Fruit fly (Drosophila melanogaster): Measurements from ENCODE around the gene Aplip1.

Aplip1 gene

DNA sequence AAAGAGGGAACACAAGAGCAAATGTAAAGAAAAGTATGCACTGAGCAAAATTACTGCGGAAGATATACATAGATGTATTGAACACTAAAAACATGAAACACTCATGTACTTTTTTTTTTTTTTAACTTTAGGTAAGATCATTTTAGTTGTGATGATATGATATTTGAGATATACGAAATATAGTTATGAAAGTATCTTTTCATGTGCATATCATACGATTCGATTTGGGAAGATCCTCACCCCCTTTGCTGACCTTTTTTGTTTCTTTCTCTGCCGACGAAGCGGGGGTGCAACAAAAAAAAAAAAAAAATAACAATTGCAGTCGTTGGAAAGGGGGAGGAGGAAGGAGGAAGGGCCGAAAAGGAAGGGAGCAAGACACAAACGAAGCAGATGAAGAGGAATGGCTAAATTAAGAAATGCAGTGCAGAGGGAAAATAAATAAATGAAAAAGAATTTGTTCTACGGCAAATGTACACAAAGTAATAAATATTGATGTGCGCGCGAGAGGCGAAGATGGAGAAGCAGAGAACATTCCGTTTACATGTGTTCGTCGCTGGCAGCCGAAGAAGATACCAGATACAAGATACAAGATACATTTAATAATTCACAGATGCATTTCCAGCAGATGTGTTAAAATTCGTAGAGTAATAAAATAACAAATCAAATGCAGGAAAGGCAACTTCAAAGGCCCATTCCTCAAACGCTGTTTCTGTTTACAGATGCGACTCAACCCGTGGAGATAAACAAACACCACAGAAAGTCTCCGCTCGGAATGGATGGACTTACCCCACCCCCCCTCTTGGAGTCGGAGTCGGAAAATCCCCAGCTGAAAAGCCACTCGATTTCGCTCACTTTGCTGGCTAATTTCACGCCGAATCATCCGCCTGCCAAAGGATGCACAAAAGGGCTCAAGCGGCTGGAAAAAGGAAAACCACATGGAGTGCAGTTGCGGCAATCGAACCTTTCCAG is 28.9 kb upstream of the Aplip1 start (continued):
- TF ChIP-seq CG15514 (GFP tag; optimal IDR thresholded peaks at IDR 0.05) (no peak), CG9609 (GFP tag; optimal IDR thresholded peaks at IDR 0.05) (peak; percentile 19), CG18262 (tag; optimal IDR thresholded peaks at IDR 0.05) (peak; percentile 77), dmrt99B (tag; optimal IDR thresholded peaks at IDR 0.05) (no peak), CG12659 (GFP tag; optimal IDR thresholded peaks at IDR 0.05) (no peak), z (GFP tag; IDR thresholded peaks at IDR 0.05) (peak; percentile 70; the same call in 2 of the 3 replicates), chn (GFP tag; optimal IDR thresholded peaks at IDR 0.05) (peak; percentile 23), peb (GFP tag; IDR thresholded peaks at IDR 0.05) (peak; percentile 48; the same call in 1 of the 2 replicates), CG7839 (tag; optimal IDR thresholded peaks at IDR 0.05) (peak; percentile 28), bsh (GFP tag; optimal IDR thresholded peaks at IDR 0.05) (peak in 1 of 2 experiments; percentile 52), mam (GFP tag; optimal IDR thresholded peaks at IDR 0.05) (peak; percentile 25), CG5953 (GFP tag; IDR thresholded peaks at IDR 0.05) (no peak), CG15011 (GFP tag; optimal IDR thresholded peaks at IDR 0.05) (no peak), CG14710 (tag; optimal IDR thresholded peaks at IDR 0.05) (peak; percentile 46)

DNA sequence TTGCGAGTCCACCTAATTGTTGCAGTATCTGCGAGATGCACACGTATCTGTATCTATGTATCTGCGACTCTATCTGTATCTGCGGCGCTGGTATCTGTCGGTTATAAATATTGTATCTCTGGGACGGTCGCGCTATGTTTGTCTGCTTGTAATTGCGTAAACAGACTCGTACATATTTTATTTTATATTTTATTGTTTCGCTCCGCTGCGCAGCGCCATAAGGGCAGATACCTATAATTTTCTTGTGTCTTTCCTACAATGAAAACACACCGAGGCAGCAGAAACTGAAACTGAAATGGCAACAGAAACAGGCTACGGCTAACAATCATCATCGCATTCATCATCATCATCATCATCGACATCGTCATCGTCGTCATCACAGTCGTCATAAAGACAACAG is 27.7 kb upstream of the Aplip1 start:
- TF ChIP-seq Fer1 (GFP tag; optimal IDR thresholded peaks at IDR 0.05): no peak
- TF ChIP-seq crc (GFP tag; optimal IDR thresholded peaks at IDR 0.05): no peak
- no peak for TF ChIP-seq Dek (tag; optimal IDR thresholded peaks at IDR 0.05)
- TF ChIP-seq lilli (GFP tag; optimal IDR thresholded peaks at IDR 0.05): no peak
- no peak for TF ChIP-seq CG32532 (GFP tag; IDR thresholded peaks at IDR 0.05)
- no peak for TF ChIP-seq Mad (GFP tag; optimal IDR thresholded peaks at IDR 0.05)
- no peak for TF ChIP-seq HmgZ (tag; optimal IDR thresholded peaks at IDR 0.05)
- no peak for TF ChIP-seq HmgD (GFP tag; optimal IDR thresholded peaks at IDR 0.05)
- TF ChIP-seq CG18619 (GFP tag; optimal IDR thresholded peaks at IDR 0.05): no peak
- no peak for TF ChIP-seq CG31365 (tag; optimal IDR thresholded peaks at IDR 0.05)
- TF ChIP-seq CG15011 (GFP tag; optimal IDR thresholded peaks at IDR 0.05): no peak
- TF ChIP-seq B-H2 (GFP tag; optimal IDR thresholded peaks at IDR 0.05): no peak
- TF ChIP-seq sc (optimal IDR thresholded peaks at IDR 0.05): no peak
- TF ChIP-seq sc (GFP tag; optimal IDR thresholded peaks at IDR 0.05): no peak
- no peak for TF ChIP-seq CG17359 (tag; optimal IDR thresholded peaks at IDR 0.05)
- TF ChIP-seq CG7928 (GFP tag; optimal IDR thresholded peaks at IDR 0.05): no peak
- TF ChIP-seq nom (GFP tag; optimal IDR thresholded peaks at IDR 0.05): no peak
- TF ChIP-seq grn (GFP tag; optimal IDR thresholded peaks at IDR 0.05): peak; percentile 18
- peak; percentile 17 for TF ChIP-seq pros (GFP tag; optimal IDR thresholded peaks at IDR 0.05)
- peak; percentile 4 for TF ChIP-seq gcm (GFP tag; optimal IDR thresholded peaks at IDR 0.05)
- no peak for TF ChIP-seq kah (GFP tag; optimal IDR thresholded peaks at IDR 0.05)
- no peak for TF ChIP-seq ab (GFP tag; optimal IDR thresholded peaks at IDR 0.05)
- TF ChIP-seq CG9797 (GFP tag; optimal IDR thresholded peaks at IDR 0.05): no peak
- TF ChIP-seq Neu2 (GFP tag; optimal IDR thresholded peaks at IDR 0.05; ENCODE audit: borderline replicate concordance): no peak
- TF ChIP-seq CG10543 (GFP tag; optimal IDR thresholded peaks at IDR 0.05): peak; percentile 14
- no peak for TF ChIP-seq trem (tag; optimal IDR thresholded peaks at IDR 0.05)
- no peak for TF ChIP-seq Rfx (GFP tag; IDR thresholded peaks at IDR 0.05)
- peak; percentile 13 for TF ChIP-seq CG15479 (GFP tag; optimal IDR thresholded peaks at IDR 0.05)
- no peak for TF ChIP-seq vnd (GFP tag; IDR thresholded peaks at IDR 0.05; ENCODE audit: partially characterized antibody)
- TF ChIP-seq CG10979 (tag; optimal IDR thresholded peaks at IDR 0.05): no peak
- TF ChIP-seq CG8388 (GFP tag; optimal IDR thresholded peaks at IDR 0.05): no peak
- TF ChIP-seq Awh (GFP tag; IDR thresholded peaks at IDR 0.05): no peak
- TF ChIP-seq Pdp1 (GFP tag; optimal IDR thresholded peaks at IDR 0.05): peak in 1 of 2 experiments; percentile 36
- no peak for TF ChIP-seq btn (GFP tag; optimal IDR thresholded peaks at IDR 0.05)
- no peak for TF ChIP-seq usp (GFP tag; optimal IDR thresholded peaks at IDR 0.05)

All from whole organism, embryonic.